Fruit fly (Drosophila melanogaster): Measurements from ENCODE around the gene CG14005.

- no peak for TF ChIP-seq EcR (GFP tag; optimal IDR thresholded peaks at IDR 0.05)
- no peak for TF ChIP-seq CG8478 (optimal IDR thresholded peaks at IDR 0.05)
- TF ChIP-seq psq (optimal IDR thresholded peaks at IDR 0.05), result no peak
- no peak for TF ChIP-seq usp (GFP tag; optimal IDR thresholded peaks at IDR 0.05)
- no peak for TF ChIP-seq pan (optimal IDR thresholded peaks at IDR 0.05)
- TF ChIP-seq Dll (optimal IDR thresholded peaks at IDR 0.05), result no peak
These were observed 18.0 kb downstream of the CG14005 start, which contains the start of gene CG31913 for dm6 chr2L:5783731-5784130.
